Worm (Caenorhabditis elegans): ENCODE results near the gene scyl-1.

DNA sequence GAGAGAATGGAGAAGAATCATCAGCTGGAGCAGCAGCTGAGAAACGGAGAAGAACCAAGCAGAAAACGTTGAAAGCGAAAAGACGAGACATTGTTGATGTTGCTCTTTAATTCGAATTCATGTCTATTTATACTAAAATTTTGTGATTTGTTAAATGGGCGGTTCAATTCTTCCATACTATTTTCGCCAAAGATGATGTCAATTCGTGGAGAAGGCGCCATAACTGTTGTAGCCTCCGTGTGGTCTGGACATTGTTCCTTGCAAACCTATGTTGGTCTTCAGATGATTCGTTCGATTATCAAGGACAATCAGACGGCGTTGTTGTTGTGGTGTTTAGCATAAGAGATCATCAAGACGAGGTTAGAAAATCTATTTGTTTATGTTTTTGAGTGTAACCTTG, 44.1 kb downstream of the scyl-1 start, which contains the start of gene far-3:
- TF ChIP-seq ztf-11 (tag; optimal IDR thresholded peaks at IDR 0.05) (no peak), snpc-4 (tag; optimal IDR thresholded peaks at IDR 0.05) (no peak), unc-39 (tag; optimal IDR thresholded peaks at IDR 0.05) (no peak), egl-27 (tag; optimal IDR thresholded peaks at IDR 0.05) (no peak), lin-13 (GFP tag; optimal IDR thresholded peaks at IDR 0.05) (no peak), mbf-1 (tag; optimal IDR thresholded peaks at IDR 0.05) (no peak), unc-55 (GFP tag; optimal IDR thresholded peaks at IDR 0.05) (no peak), Y55F3AM.14 (GFP tag; optimal IDR thresholded peaks at IDR 0.05) (no peak), fos-1 (tag; optimal IDR thresholded peaks at IDR 0.05) (no peak)

Measured in whole organism, L2 larva.